Fruit fly (Drosophila melanogaster): ENCODE results near the gene CG9813.

CG9813 gene

dm6 chr3R:13397040-13397439, 17.5 kb upstream of the CG9813 start, which contains the start of gene CG14374:
Gene CG14374 (minus strand): TSS chr3R:13397140.
- TF ChIP-seq CG17801 (GFP tag; optimal IDR thresholded peaks at IDR 0.05; ENCODE audit: partially characterized antibody): no peak

- TF ChIP-seq CG17801 (GFP tag; optimal IDR thresholded peaks at IDR 0.05; ENCODE audit: partially characterized antibody): no peak
Observed at dm6 chr3R:13395133-13395532, 15.6 kb upstream of the CG9813 start, which contains the start of gene CCHa2. Gene CCHa2 (minus strand): TSS chr3R:13395197.

- TF ChIP-seq CG17801 (GFP tag; optimal IDR thresholded peaks at IDR 0.05; ENCODE audit: partially characterized antibody): no peak
Observed at dm6 chr3R:13393009-13393408, 13.4 kb upstream of the CG9813 start.

dm6 chr3R:13390490-13390889, 10.9 kb upstream of the CG9813 start:
- no peak for TF ChIP-seq CG17801 (GFP tag; optimal IDR thresholded peaks at IDR 0.05; ENCODE audit: partially characterized antibody)

- TF ChIP-seq CG17801 (GFP tag; optimal IDR thresholded peaks at IDR 0.05; ENCODE audit: partially characterized antibody): no peak
Observed at dm6 chr3R:13388160-13388870, 8.7 kb upstream of the CG9813 start, which contains the start of gene CG9799. Gene CG9799 (minus strand): TSS chr3R:13388709.

dm6 chr3R:13385105-13385504, 5.5 kb upstream of the CG9813 start:
- TF ChIP-seq CG17801 (GFP tag; optimal IDR thresholded peaks at IDR 0.05; ENCODE audit: partially characterized antibody): no peak

DNA sequence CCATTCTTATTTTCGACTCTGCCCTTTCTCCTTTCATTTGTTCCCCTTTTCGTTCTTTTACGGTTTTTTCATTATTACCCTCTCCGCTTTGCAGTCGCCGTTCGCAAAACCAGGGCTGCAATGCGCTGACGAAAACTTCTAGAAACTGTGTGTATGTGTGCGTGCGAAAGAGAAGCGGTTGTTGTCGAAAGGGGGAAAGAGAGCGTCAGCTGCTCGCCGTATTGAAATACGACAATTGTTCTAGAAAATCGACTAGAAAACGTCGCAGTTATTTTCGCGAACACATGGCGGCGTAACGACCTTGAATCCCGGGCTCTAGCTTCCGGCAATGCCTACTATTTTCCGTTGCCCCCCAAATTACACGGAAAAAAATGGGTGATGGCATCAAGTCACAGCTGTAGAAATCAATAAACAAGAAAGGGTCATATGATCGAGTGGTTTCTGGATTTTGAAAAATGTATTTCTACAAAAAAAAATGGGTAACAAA, 3.1 kb upstream of the CG9813 start:
- TF ChIP-seq CG17801 (GFP tag; optimal IDR thresholded peaks at IDR 0.05; ENCODE audit: partially characterized antibody): peak; percentile 48

dm6 chr3R:13381744-13382435, 2.3 kb upstream of the CG9813 start, which contains the start of the genes mRpS21 and Droj2:
Gene mRpS21 (minus strand): TSS chr3R:13381809.
Gene Droj2 (plus strand): TSS chr3R:13382106.
- peak; percentile 27 for TF ChIP-seq CG17801 (GFP tag; optimal IDR thresholded peaks at IDR 0.05; ENCODE audit: partially characterized antibody)

DNA sequence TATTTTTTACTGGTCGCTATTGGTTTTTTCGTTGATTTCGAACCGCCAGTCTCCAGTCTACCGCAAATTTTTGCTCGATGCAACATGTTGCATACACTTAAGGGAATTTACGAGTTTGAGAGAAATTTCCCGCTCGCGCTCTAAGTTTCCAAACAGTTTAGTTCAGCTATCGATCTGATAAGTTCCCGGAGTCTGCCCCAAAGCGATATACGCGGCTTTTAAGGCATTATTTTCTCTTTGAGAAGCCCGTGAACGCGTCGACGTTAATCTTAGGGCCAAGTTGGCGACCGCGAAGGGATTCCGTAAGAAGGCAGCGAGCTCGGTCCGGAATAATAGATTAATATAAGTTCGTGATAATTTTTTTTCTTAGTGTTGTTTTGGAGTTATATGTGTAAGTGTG, 4.7 kb downstream of the CG9813 start:
- TF ChIP-seq CG17801 (GFP tag; optimal IDR thresholded peaks at IDR 0.05; ENCODE audit: partially characterized antibody): no peak

- no peak for TF ChIP-seq CG17801 (GFP tag; optimal IDR thresholded peaks at IDR 0.05; ENCODE audit: partially characterized antibody)
Observed at dm6 chr3R:13371840-13372680, 7.5 kb downstream of the CG9813 start, which contains the start of the genes Lip3 and CG34309. Gene Lip3 (minus strand): TSS chr3R:13371904. Gene CG34309 (plus strand): TSS chr3R:13372630.

- TF ChIP-seq CG17801 (GFP tag; optimal IDR thresholded peaks at IDR 0.05; ENCODE audit: partially characterized antibody): no peak
Observed at dm6 chr3R:13369348-13369747, 10.2 kb downstream of the CG9813 start, which contains the start of gene CheA87a. Gene CheA87a (plus strand): TSS chr3R:13369648.

DNA sequence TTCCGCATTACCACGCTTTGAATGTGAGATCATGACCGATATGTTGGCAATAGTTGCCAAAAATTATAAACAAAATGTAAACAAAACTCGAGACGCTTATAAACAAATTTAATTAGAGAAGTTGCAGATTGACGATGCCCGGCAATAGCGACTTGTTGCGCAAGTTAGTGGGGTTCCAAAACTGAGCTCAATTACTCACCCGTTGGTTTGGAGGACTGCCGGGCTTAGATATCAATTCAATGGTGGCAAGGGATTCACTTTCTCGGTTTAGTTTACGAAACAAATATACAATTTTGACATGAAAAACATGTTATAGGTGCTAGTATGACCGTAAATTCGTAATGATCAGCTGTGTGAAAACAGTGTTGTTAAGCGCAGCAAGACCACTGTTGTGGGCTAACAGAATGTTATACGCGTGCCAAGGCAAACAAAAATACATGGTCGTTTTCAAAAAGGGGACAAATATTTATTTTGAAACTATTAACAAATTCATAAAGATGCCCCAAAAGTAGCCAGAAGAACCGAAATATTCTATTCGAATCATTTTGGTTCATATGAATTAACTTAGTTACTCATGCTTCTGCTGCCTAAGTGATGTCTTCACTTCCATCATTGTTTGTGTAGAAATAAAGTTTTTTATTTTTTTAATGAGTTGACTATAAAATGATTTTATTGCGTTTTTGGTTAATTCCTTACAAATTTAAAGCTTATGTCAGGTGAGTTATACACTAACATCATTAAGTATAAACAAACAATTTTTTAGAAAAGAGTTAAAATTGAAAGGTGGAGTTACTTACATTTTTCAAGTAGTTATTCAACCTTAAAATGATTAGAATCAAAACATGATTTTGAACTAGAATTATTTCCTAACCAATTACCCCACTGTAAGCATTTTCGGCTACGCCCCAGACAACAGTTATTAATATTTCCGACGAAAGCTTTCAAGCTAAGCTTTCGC, 12.7 kb downstream of the CG9813 start, which contains the start of gene Elp6:
Elp6 (minus strand) TSS at position 350 of the 958 bp plus-strand sequence.
- peak; percentile 36 for TF ChIP-seq CG17801 (GFP tag; optimal IDR thresholded peaks at IDR 0.05; ENCODE audit: partially characterized antibody)

dm6 chr3R:13365665-13366414, 13.7 kb downstream of the CG9813 start:
- no peak for TF ChIP-seq CG17801 (GFP tag; optimal IDR thresholded peaks at IDR 0.05; ENCODE audit: partially characterized antibody)

Data from ovary, adult (tissue).